Worm (Caenorhabditis elegans) whole organism, early embryonic: ENCODE results near the gene T01G6.10.

Source experiments
- B0310.2 ChIP-seq: sonication (generic microtip); optimal IDR thresholded peaks from 2 replicates; lab custom pipeline; 2016; ENCODE audit warnings: mild to moderate bottlenecking, missing genetic modification characterization, missing compliant biosample characterization
- F13C5.2 ChIP-seq: sonication (generic microtip); optimal IDR thresholded peaks from 2 replicates; lab custom pipeline; 2017; ENCODE audit warnings: mild to moderate bottlenecking, missing genetic modification characterization, inconsistent platforms, missing compliant biosample characterization
- aly-1 ChIP-seq: sonication (generic microtip); optimal IDR thresholded peaks from 2 replicates; lab custom pipeline; 2016; ENCODE audit warnings: missing genetic modification characterization, missing compliant biosample characterization
- ama-1 ChIP-seq: fragments of 150-350 bp; optimal IDR thresholded peaks from 2 replicates; lab custom pipeline; 2014
- ceh-13 ChIP-seq: fragments of 200-800 bp; sonication (Bioruptor generic); optimal IDR thresholded peaks from 2 replicates; lab custom pipeline; 2018; ENCODE audit warnings: mild to moderate bottlenecking, missing genetic modification characterization, missing compliant biosample characterization
- ceh-36 ChIP-seq: sonication (generic microtip); optimal IDR thresholded peaks from 2 replicates; lab custom pipeline; 2016; ENCODE audit warnings: missing genetic modification characterization, inconsistent platforms, missing compliant biosample characterization
- ets-7 ChIP-seq: sonication (generic microtip); optimal IDR thresholded peaks from 2 replicates; lab custom pipeline; 2016; ENCODE audit warnings: missing genotype, missing genetic modification characterization, missing compliant biosample characterization
- flt-1 ChIP-seq: fragments of 200-800 bp; sonication (Bioruptor generic); IDR thresholded peaks from 2 replicates; pipeline ENCODE4 v1.3.6; 2022; ENCODE audit warnings: missing genetic modification characterization, missing compliant biosample characterization
- hmbx-1 ChIP-seq: sonication (generic microtip); optimal IDR thresholded peaks from 2 replicates; lab custom pipeline; 2016; ENCODE audit warnings: mild to moderate bottlenecking, missing genetic modification characterization, missing compliant biosample characterization
- hmg-4 ChIP-seq: fragments of 200-800 bp; sonication (Bioruptor generic); optimal IDR thresholded peaks from 2 replicates; lab custom pipeline; 2018; ENCODE audit warnings: mild to moderate bottlenecking, missing genetic modification characterization, missing compliant biosample characterization
- hnd-1 ChIP-seq: sonication (generic microtip); optimal IDR thresholded peaks from 2 replicates; lab custom pipeline; 2016; ENCODE audit warnings: missing genetic modification characterization, missing compliant biosample characterization
- pes-1 ChIP-seq: fragments of 200-800 bp; sonication (Bioruptor generic); IDR thresholded peaks from 2 replicates; pipeline ENCODE4 v1.3.6; 2022; ENCODE audit warnings: missing genetic modification reagents, missing genetic modification characterization, missing compliant biosample characterization
- scrt-1 ChIP-seq: fragments of 200-800 bp; sonication (Bioruptor generic); IDR thresholded peaks from 2 replicates; pipeline ENCODE4 v1.3.6; 2022; ENCODE audit warnings: missing genetic modification characterization, missing compliant biosample characterization
- sea-1 ChIP-seq: fragments of 200-800 bp; sonication (Bioruptor generic); conservative IDR thresholded peaks from 2 replicates; pipeline ENCODE4 v1.3.6; 2022; ENCODE audit warnings: missing genetic modification characterization, missing compliant biosample characterization
- tbx-11 ChIP-seq: fragments of 200-800 bp; sonication (Bioruptor generic); IDR thresholded peaks from 2 replicates; pipeline ENCODE4 v1.3.6; 2022; ENCODE audit warnings: missing genetic modification characterization, missing compliant biosample characterization
- tbx-37 ChIP-seq: fragments of 200-800 bp; sonication (Bioruptor generic); conservative IDR thresholded peaks from 2 replicates; pipeline ENCODE4 v1.3.6; 2022; ENCODE audit warnings: missing genetic modification reagents, missing genetic modification characterization, missing compliant biosample characterization
- tra-4 ChIP-seq: sonication (generic microtip); optimal IDR thresholded peaks from 2 replicates; lab custom pipeline; 2017; ENCODE audit warnings: missing genetic modification characterization, missing compliant biosample characterization

T01G6.10 gene

ce11 chrV:472589-472988, 30.4 kb downstream of the T01G6.10 start, which contains the start of gene srt-31:
srt-31 (plus strand) TSS chrV:472889.
- no peak for TF ChIP-seq sea-1 (GFP tag; lab: Robert Waterston, UW)
- no peak for TF ChIP-seq pes-1 (GFP tag; lab: Robert Waterston, UW)
- no peak for TF ChIP-seq hnd-1 (tag; lab: Kevin White, UChicago)
- TF ChIP-seq ama-1: no peak
- TF ChIP-seq ceh-36: no peak
- no peak for TF ChIP-seq B0310.2 (tag; lab: Kevin White, UChicago)
- TF ChIP-seq ets-7 (tag; lab: Kevin White, UChicago): no peak
- no peak for TF ChIP-seq F13C5.2 (tag; lab: Kevin White, UChicago)
- TF ChIP-seq tbx-37 (GFP tag; lab: Robert Waterston, UW): no peak
- TF ChIP-seq hmbx-1 (tag; lab: Kevin White, UChicago): no peak
- no peak for TF ChIP-seq tbx-11 (GFP tag; lab: Robert Waterston, UW)
- no peak for TF ChIP-seq hmg-4 (GFP tag; lab: Kevin White, UChicago)
- TF ChIP-seq scrt-1 (GFP tag; lab: Robert Waterston, UW): no peak
- TF ChIP-seq aly-1: no peak
- no peak for TF ChIP-seq flt-1 (GFP tag; lab: Robert Waterston, UW)

- no peak for TF ChIP-seq ets-7 (tag; lab: Kevin White, UChicago)
These were observed 34.6 kb downstream of the T01G6.10 start, which contains the start of gene srbc-57 for ce11 chrV:468460-468859. srbc-57 (minus strand) TSS chrV:468560.

- TF ChIP-seq sea-1 (GFP tag; lab: Robert Waterston, UW) (no peak), aly-1 (no peak)
These were observed 35.5 kb downstream of the T01G6.10 start for ce11 chrV:467507-467906.

- no peak for TF ChIP-seq hnd-1 (tag; lab: Kevin White, UChicago)
- no peak for TF ChIP-seq ceh-13
- TF ChIP-seq tbx-11 (GFP tag; lab: Robert Waterston, UW): no peak
- no peak for TF ChIP-seq hmbx-1 (tag; lab: Kevin White, UChicago)
- no peak for TF ChIP-seq F13C5.2 (tag; lab: Kevin White, UChicago)
- no peak for TF ChIP-seq tra-4 (tag; lab: Kevin White, UChicago)
- no peak for TF ChIP-seq ceh-36
- TF ChIP-seq ama-1: no peak
- TF ChIP-seq aly-1: no peak
- TF ChIP-seq pes-1 (GFP tag; lab: Robert Waterston, UW): no peak
- no peak for TF ChIP-seq B0310.2 (tag; lab: Kevin White, UChicago)
- no peak for TF ChIP-seq scrt-1 (GFP tag; lab: Robert Waterston, UW)
- no peak for TF ChIP-seq sea-1 (GFP tag; lab: Robert Waterston, UW)
- TF ChIP-seq tbx-37 (GFP tag; lab: Robert Waterston, UW): no peak
- TF ChIP-seq ets-7 (tag; lab: Kevin White, UChicago): no peak
- no peak for TF ChIP-seq hmg-4 (GFP tag; lab: Kevin White, UChicago)
- no peak for TF ChIP-seq flt-1 (GFP tag; lab: Robert Waterston, UW)
These were observed 37.7 kb downstream of the T01G6.10 start for ce11 chrV:465355-465754.

- TF ChIP-seq pes-1 (GFP tag; lab: Robert Waterston, UW): no peak
- no peak for TF ChIP-seq ama-1
- no peak for TF ChIP-seq ceh-36
- no peak for TF ChIP-seq aly-1
- TF ChIP-seq F13C5.2 (tag; lab: Kevin White, UChicago): no peak
- TF ChIP-seq sea-1 (GFP tag; lab: Robert Waterston, UW): no peak
- TF ChIP-seq ceh-13: no peak
- no peak for TF ChIP-seq tbx-37 (GFP tag; lab: Robert Waterston, UW)
- no peak for TF ChIP-seq tra-4 (tag; lab: Kevin White, UChicago)
- no peak for TF ChIP-seq hmbx-1 (tag; lab: Kevin White, UChicago)
- TF ChIP-seq hnd-1 (tag; lab: Kevin White, UChicago): no peak
- no peak for TF ChIP-seq flt-1 (GFP tag; lab: Robert Waterston, UW)
- TF ChIP-seq tbx-11 (GFP tag; lab: Robert Waterston, UW): no peak
- TF ChIP-seq ets-7 (tag; lab: Kevin White, UChicago): no peak
- TF ChIP-seq hmg-4 (GFP tag; lab: Kevin White, UChicago): no peak
- no peak for TF ChIP-seq B0310.2 (tag; lab: Kevin White, UChicago)
- TF ChIP-seq scrt-1 (GFP tag; lab: Robert Waterston, UW): no peak
These were observed 38.2 kb downstream of the T01G6.10 start, which contains the start of gene nhr-201 for ce11 chrV:464800-465199. nhr-201 (plus strand) TSS chrV:464828.

- no peak for TF ChIP-seq flt-1 (GFP tag; lab: Robert Waterston, UW)
- TF ChIP-seq tbx-37 (GFP tag; lab: Robert Waterston, UW): no peak
- TF ChIP-seq hnd-1 (tag; lab: Kevin White, UChicago): no peak
- TF ChIP-seq tbx-11 (GFP tag; lab: Robert Waterston, UW): no peak
- no peak for TF ChIP-seq ceh-13
- no peak for TF ChIP-seq scrt-1 (GFP tag; lab: Robert Waterston, UW)
- no peak for TF ChIP-seq F13C5.2 (tag; lab: Kevin White, UChicago)
- TF ChIP-seq ama-1: no peak
- TF ChIP-seq B0310.2 (tag; lab: Kevin White, UChicago): no peak
- TF ChIP-seq ceh-36: no peak
- TF ChIP-seq pes-1 (GFP tag; lab: Robert Waterston, UW): no peak
- TF ChIP-seq hmbx-1 (tag; lab: Kevin White, UChicago): no peak
- TF ChIP-seq tra-4 (tag; lab: Kevin White, UChicago): no peak
- no peak for TF ChIP-seq aly-1
- no peak for TF ChIP-seq ets-7 (tag; lab: Kevin White, UChicago)
- TF ChIP-seq hmg-4 (GFP tag; lab: Kevin White, UChicago): no peak
- TF ChIP-seq sea-1 (GFP tag; lab: Robert Waterston, UW): no peak
These were observed 40.8 kb downstream of the T01G6.10 start, which contains the start of gene nhr-202 for ce11 chrV:462263-462662. nhr-202 (plus strand) TSS chrV:462588.

- TF ChIP-seq ceh-36 (no peak), flt-1 (GFP tag; lab: Robert Waterston, UW) (no peak), tra-4 (tag; lab: Kevin White, UChicago) (no peak), ets-7 (tag; lab: Kevin White, UChicago) (no peak), B0310.2 (tag; lab: Kevin White, UChicago) (no peak), pes-1 (GFP tag; lab: Robert Waterston, UW) (no peak), hmg-4 (GFP tag; lab: Kevin White, UChicago) (no peak), scrt-1 (GFP tag; lab: Robert Waterston, UW) (no peak), tbx-37 (GFP tag; lab: Robert Waterston, UW) (no peak), tbx-11 (GFP tag; lab: Robert Waterston, UW) (no peak), ceh-13 (no peak), F13C5.2 (tag; lab: Kevin White, UChicago) (no peak), hnd-1 (tag; lab: Kevin White, UChicago) (no peak), sea-1 (GFP tag; lab: Robert Waterston, UW) (no peak), aly-1 (no peak), ama-1 (no peak), hmbx-1 (tag; lab: Kevin White, UChicago) (no peak)
These were observed 43.6 kb downstream of the T01G6.10 start, which contains the start of gene nhr-203 for ce11 chrV:459464-459863. nhr-203 (plus strand) TSS chrV:459795.
